Fruit fly (Drosophila melanogaster) whole organism, embryonic: Measurements from ENCODE around the gene AP-1mu.

Experiments
- Atf-2 ChIP-seq: fragments of 200-800 bp; sonication (Bioruptor generic); optimal IDR thresholded peaks from 2 replicates; lab custom pipeline; 2016; ENCODE audit warnings: missing biosample characterization, missing genetic modification characterization
- Blimp-1 ChIP-seq: fragments of 200-800 bp; sonication (Bioruptor generic); optimal IDR thresholded peaks from 3 replicates; lab custom pipeline; 2018; ENCODE audit warnings: missing biosample characterization, missing genetic modification characterization, mild to moderate bottlenecking, moderate library complexity, missing genetic modification reagents
- CG10267 ChIP-seq: fragments of 200-800 bp; sonication (Bioruptor generic); optimal IDR thresholded peaks from 2 replicates; lab custom pipeline; 2018; ENCODE audit warnings: missing biosample characterization, mild to moderate bottlenecking, missing genetic modification characterization, moderate library complexity
- CG11723 ChIP-seq: fragments of 200-800 bp; sonication (Bioruptor generic); optimal IDR thresholded peaks from 2 replicates; lab custom pipeline; 2017; ENCODE audit warnings: missing biosample characterization, mild to moderate bottlenecking, missing genetic modification characterization
- CG12104 ChIP-seq: fragments of 200-800 bp; sonication (Bioruptor generic); optimal IDR thresholded peaks from 3 replicates; lab custom pipeline; 2016; ENCODE audit warnings: missing biosample characterization, missing genetic modification characterization
- CG13123 ChIP-seq: fragments of 200-800 bp; sonication (Bioruptor generic); optimal IDR thresholded peaks from 2 replicates; lab custom pipeline; 2016; ENCODE audit warnings: missing biosample characterization, missing genetic modification characterization
- CG15514 ChIP-seq: fragments of 200-800 bp; sonication (Bioruptor generic); optimal IDR thresholded peaks from 3 replicates; lab custom pipeline; 2017; ENCODE audit warnings: missing biosample characterization, missing genetic modification characterization, mild to moderate bottlenecking, moderate library complexity, missing genetic modification reagents
- CG33213 ChIP-seq: fragments of 200-800 bp; sonication (Bioruptor generic); optimal IDR thresholded peaks from 3 replicates; lab custom pipeline; 2016; ENCODE audit warnings: missing biosample characterization, missing genetic modification characterization
- CG3838 ChIP-seq: fragments of 200-800 bp; sonication (Bioruptor generic); optimal IDR thresholded peaks from 3 replicates; lab custom pipeline; 2016; ENCODE audit warnings: missing biosample characterization, missing genetic modification characterization
- CG4730 ChIP-seq: fragments of 200-800 bp; sonication (Bioruptor generic); IDR thresholded peaks from 2 replicates; pipeline ENCODE4 v1.3.6; 2022; ENCODE audit warnings: missing biosample characterization, missing genetic modification characterization
- CG6683 ChIP-seq: fragments of 200-800 bp; sonication (Bioruptor generic); optimal IDR thresholded peaks from 2 replicates; lab custom pipeline; 2017; ENCODE audit warnings: missing biosample characterization, mild to moderate bottlenecking, missing genetic modification characterization, missing genetic modification reagents
- CG7556 ChIP-seq: fragments of 200-800 bp; sonication (Bioruptor generic); optimal IDR thresholded peaks from 2 replicates; lab custom pipeline; 2017; ENCODE audit warnings: missing biosample characterization, mild to moderate bottlenecking, missing genetic modification characterization
- CG7987 ChIP-seq: fragments of 200-800 bp; sonication (Bioruptor generic); optimal IDR thresholded peaks from 2 replicates; lab custom pipeline; 2018; ENCODE audit warnings: missing biosample characterization, mild to moderate bottlenecking, missing genetic modification characterization, moderate library complexity
- CG8089 ChIP-seq: fragments of 200-800 bp; sonication (Bioruptor generic); optimal IDR thresholded peaks from 3 replicates; lab custom pipeline; 2016; ENCODE audit warnings: missing biosample characterization, missing genetic modification characterization
- CG9876 ChIP-seq: fragments of 200-800 bp; sonication (Bioruptor generic); optimal IDR thresholded peaks from 2 replicates; lab custom pipeline; 2016; ENCODE audit warnings: missing biosample characterization, missing genetic modification characterization
- Doc3 ChIP-seq: fragments of 200-800 bp; sonication (Bioruptor generic); IDR thresholded peaks from 3 replicates; pipeline ENCODE4 v1.3.6; 2022; ENCODE audit warnings: missing biosample characterization, missing genetic modification characterization; ENCODE audit not compliant: partially characterized antibody
- Drgx ChIP-seq: fragments of 200-800 bp; sonication (Bioruptor generic); IDR thresholded peaks from 2 replicates; pipeline ENCODE4 v1.3.6; 2022; ENCODE audit warnings: missing biosample characterization, missing genetic modification characterization
- Ets65A ChIP-seq: fragments of 200-800 bp; sonication (Bioruptor generic); peaks from one replicate; lab custom pipeline; 2016; ENCODE audit warnings: missing biosample characterization, missing genetic modification characterization
- NC2β ChIP-seq: fragments of 200-800 bp; sonication (Bioruptor generic); optimal IDR thresholded peaks from 2 replicates; lab custom pipeline; 2016; ENCODE audit warnings: missing biosample characterization, missing genetic modification characterization
- amos ChIP-seq: fragments of 200-800 bp; sonication (Bioruptor generic); IDR thresholded peaks from 2 replicates; pipeline ENCODE4 v1.3.6; 2022; ENCODE audit warnings: missing biosample characterization, missing genetic modification characterization; ENCODE audit not compliant: partially characterized antibody
- caup ChIP-seq: fragments of 200-800 bp; sonication (Bioruptor generic); optimal IDR thresholded peaks from 3 replicates; lab custom pipeline; 2017; ENCODE audit warnings: missing biosample characterization, mild to moderate bottlenecking, missing genetic modification characterization, moderate library complexity; ENCODE audit not compliant: severe bottlenecking
- gcm ChIP-seq: fragments of 200-800 bp; sonication (Bioruptor generic); optimal IDR thresholded peaks from 2 replicates; lab custom pipeline; 2019; ENCODE audit warnings: missing biosample characterization, mild to moderate bottlenecking, missing genetic modification characterization, moderate library complexity
- h ChIP-seq: fragments of >200 bp; optimal IDR thresholded peaks from 2 replicates; lab custom pipeline; 2017
- kah ChIP-seq: fragments of 200-800 bp; sonication (Bioruptor generic); optimal IDR thresholded peaks from 2 replicates; lab custom pipeline; 2018; ENCODE audit warnings: missing biosample characterization, mild to moderate bottlenecking, missing genetic modification characterization
- seq ChIP-seq: fragments of 200-800 bp; sonication (Bioruptor generic); IDR thresholded peaks from 2 replicates; pipeline ENCODE4 v1.3.6; 2022; ENCODE audit warnings: missing biosample characterization, missing genetic modification characterization
- unc-4 ChIP-seq: fragments of 200-800 bp; sonication (Bioruptor generic); IDR thresholded peaks from 2 replicates; pipeline ENCODE4 v1.3.6; 2022; ENCODE audit warnings: missing biosample characterization, missing genetic modification characterization; ENCODE audit not compliant: partially characterized antibody
- vfl ChIP-seq: fragments of 200-800 bp; sonication (Bioruptor generic); optimal IDR thresholded peaks from 2 replicates; lab custom pipeline; 2016; ENCODE audit warnings: missing biosample characterization, missing genetic modification characterization

Gene AP-1mu

DNA sequence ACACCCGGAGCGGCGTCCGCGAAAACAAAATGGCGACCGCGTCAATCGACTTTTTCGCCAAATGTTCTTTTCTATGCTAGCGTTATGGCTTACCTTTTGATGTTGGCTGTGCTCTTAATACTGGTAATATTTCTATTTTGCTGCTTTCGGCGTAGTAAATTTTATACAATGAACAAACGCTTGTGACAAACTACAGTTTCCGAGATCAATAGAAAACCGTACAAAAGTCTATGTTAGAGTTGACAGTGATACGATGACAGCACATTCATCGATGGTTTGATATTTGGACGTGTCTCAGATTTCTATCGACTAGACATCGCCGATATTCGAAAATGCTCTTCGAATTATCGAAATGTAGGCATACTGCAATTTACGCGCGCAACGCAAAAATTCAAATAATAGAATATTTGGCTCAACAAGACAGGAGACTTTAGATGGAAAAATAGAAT, 49.2 kb downstream of the AP-1mu start, which contains the start of gene rump (continued):
- TF ChIP-seq seq (GFP tag; lab: Robert Waterston, UW), result no peak
- TF ChIP-seq CG9876 (GFP tag; lab: Kevin White, UChicago), result no peak
- no peak for TF ChIP-seq gcm (GFP tag; lab: Kevin White, UChicago)
- peak; percentile 7 for TF ChIP-seq CG33213 (GFP tag; lab: Kevin White, UChicago)
- peak; percentile 25 for TF ChIP-seq NC2β
- no peak for TF ChIP-seq Ets65A (GFP tag; lab: Kevin White, UChicago)
- TF ChIP-seq CG3838 (GFP tag; lab: Kevin White, UChicago), result no peak
- no peak for TF ChIP-seq unc-4 (GFP tag; lab: Robert Waterston, UW)
- no peak for TF ChIP-seq Doc3 (GFP tag; lab: Robert Waterston, UW)
- TF ChIP-seq Blimp-1 (GFP tag; lab: Kevin White, UChicago), result no peak
- TF ChIP-seq CG7987 (GFP tag; lab: Kevin White, UChicago), result no peak
- TF ChIP-seq CG12104, result no peak
- no peak for TF ChIP-seq CG4730 (GFP tag; lab: Robert Waterston, UW)
- no peak for TF ChIP-seq CG8089
- no peak for TF ChIP-seq CG11723 (GFP tag; lab: Kevin White, UChicago)
- TF ChIP-seq Atf-2 (GFP tag; lab: Kevin White, UChicago), result no peak
- no peak for TF ChIP-seq amos (GFP tag; lab: Robert Waterston, UW)
- peak; percentile 65 for TF ChIP-seq CG10267
- TF ChIP-seq CG13123, result no peak
- no peak for TF ChIP-seq CG7556
- TF ChIP-seq CG6683 (GFP tag; lab: Kevin White, UChicago), result no peak
- no peak for TF ChIP-seq kah (GFP tag; lab: Kevin White, UChicago)
- no peak for TF ChIP-seq caup (GFP tag; lab: Kevin White, UChicago)
- peak; percentile 58 for TF ChIP-seq CG15514 (GFP tag; lab: Kevin White, UChicago)
- no peak for TF ChIP-seq h
- no peak for TF ChIP-seq Drgx (GFP tag; lab: Robert Waterston, UW)
- TF ChIP-seq vfl (GFP tag; lab: Kevin White, UChicago), result peak; percentile 34
- TF ChIP-seq, all 482 proteins: peak for 72
